Worm (Caenorhabditis elegans): ENCODE results near the gene uggt-1.

DNA sequence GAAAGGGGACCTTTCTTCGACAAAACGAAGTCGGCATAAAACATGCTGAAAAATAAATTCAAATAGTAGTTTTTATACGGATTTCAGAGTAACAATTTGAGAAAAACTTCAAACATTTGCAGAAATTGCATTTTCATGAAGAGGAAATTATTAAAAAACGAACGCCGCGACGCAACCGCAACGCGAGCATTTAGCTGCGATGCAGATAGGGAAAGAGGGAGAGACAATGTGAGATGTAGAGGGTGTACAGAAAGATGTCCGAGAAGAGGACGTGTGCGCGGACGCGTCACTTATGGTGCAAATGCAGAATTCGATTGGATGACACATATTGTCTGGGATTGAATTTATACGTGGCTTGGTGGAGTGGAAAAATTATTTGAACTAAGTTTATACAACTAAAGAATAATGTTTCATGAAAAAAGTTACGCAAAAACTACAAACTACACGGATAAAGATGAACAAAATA is 25.8 kb downstream of the uggt-1 start, which contains the start of gene coh-1:
- no peak for TF ChIP-seq pha-4 (tag; optimal IDR thresholded peaks at IDR 0.05)
- no peak for TF ChIP-seq zim-3 (tag; optimal IDR thresholded peaks at IDR 0.05)
- TF ChIP-seq attf-5 (GFP tag; optimal IDR thresholded peaks at IDR 0.05) = no peak
- no peak for TF ChIP-seq dox-1 (GFP tag; IDR thresholded peaks at IDR 0.05)
- TF ChIP-seq nfya-2 (GFP tag; IDR thresholded peaks at IDR 0.05) = no peak
- no peak for TF ChIP-seq ets-4 (GFP tag; optimal IDR thresholded peaks at IDR 0.05)
- TF ChIP-seq T07F8.4 (tag; optimal IDR thresholded peaks at IDR 0.05) = no peak
- no peak for TF ChIP-seq let-526 (GFP tag; IDR thresholded peaks at IDR 0.05)
- TF ChIP-seq nhr-80 (tag; optimal IDR thresholded peaks at IDR 0.05) = no peak
- no peak for TF ChIP-seq T26A5.8 (tag; optimal IDR thresholded peaks at IDR 0.05)
- no peak for TF ChIP-seq dpff-1 (tag; optimal IDR thresholded peaks at IDR 0.05)
- TF ChIP-seq ama-1 (optimal IDR thresholded peaks at IDR 0.05) = no peak
- TF ChIP-seq ama-1 (GFP tag; optimal IDR thresholded peaks at IDR 0.05) = no peak

Measured in whole organism, young adult.